Fruit fly (Drosophila melanogaster) whole organism, embryonic: Measurements from ENCODE around the gene Atg13.

Source experiments
- CG1024 ChIP-seq: fragments of 200-800 bp; sonication (Bioruptor generic); IDR thresholded peaks from 2 replicates; pipeline ENCODE4 v1.3.6; 2022; ENCODE audit warnings: missing biosample characterization, missing genetic modification characterization
- CG11093 ChIP-seq: fragments of 200-800 bp; sonication (Bioruptor generic); IDR thresholded peaks from 3 replicates; pipeline ENCODE4 v1.3.6; 2022; ENCODE audit warnings: missing biosample characterization, missing genetic modification characterization
- CG11247 ChIP-seq: fragments of 200-800 bp; sonication (Bioruptor generic); IDR thresholded peaks from 2 replicates; pipeline ENCODE4 v1.3.6; 2022; ENCODE audit warnings: missing biosample characterization, missing genetic modification characterization
- CG11695 ChIP-seq: fragments of 200-800 bp; sonication (Bioruptor generic); IDR thresholded peaks from 3 replicates; pipeline ENCODE4 v1.3.6; 2022; ENCODE audit warnings: missing biosample characterization, missing genetic modification characterization
- CG1233 ChIP-seq: fragments of 200-800 bp; sonication (Bioruptor generic); optimal IDR thresholded peaks from 4 replicates; lab custom pipeline; 2018; ENCODE audit warnings: missing biosample characterization, mild to moderate bottlenecking, missing genetic modification characterization
- CG12391 ChIP-seq: fragments of 200-800 bp; sonication (Bioruptor generic); optimal IDR thresholded peaks from 3 replicates; lab custom pipeline; 2018; ENCODE audit warnings: missing biosample characterization, mild to moderate bottlenecking, missing genetic modification characterization, moderate library complexity
- CG12659 ChIP-seq: fragments of 200-800 bp; sonication (Bioruptor generic); optimal IDR thresholded peaks from 3 replicates; lab custom pipeline; 2017; ENCODE audit warnings: mild to moderate bottlenecking, missing biosample characterization, missing genetic modification reagents, missing genetic modification characterization
- CG16779 ChIP-seq: fragments of 200-800 bp; sonication (Bioruptor generic); IDR thresholded peaks from 2 replicates; pipeline ENCODE4 v1.3.6; 2022; ENCODE audit warnings: missing biosample characterization, missing genetic modification characterization
- CG16863 ChIP-seq: fragments of 200-800 bp; sonication (Bioruptor generic); optimal IDR thresholded peaks from 3 replicates; lab custom pipeline; 2016; ENCODE audit warnings: missing biosample characterization, missing genetic modification characterization
- CG2199 ChIP-seq: fragments of 200-800 bp; sonication (Bioruptor generic); IDR thresholded peaks from 3 replicates; pipeline ENCODE4 v1.3.6; 2022; ENCODE audit warnings: missing biosample characterization, missing genetic modification characterization
- CG31388 ChIP-seq: fragments of 200-800 bp; sonication (Bioruptor generic); optimal IDR thresholded peaks from 2 replicates; lab custom pipeline; 2016; ENCODE audit warnings: missing biosample characterization, missing genetic modification characterization
- CG34422 ChIP-seq: fragments of 200-800 bp; sonication (Bioruptor generic); IDR thresholded peaks from 3 replicates; pipeline ENCODE4 v1.3.6; 2022; ENCODE audit warnings: missing biosample characterization, missing genetic modification characterization
- CG3726 ChIP-seq: fragments of 200-800 bp; sonication (Bioruptor generic); IDR thresholded peaks from 3 replicates; pipeline ENCODE4, ENCODE4 v1.3.6; 2022; ENCODE audit warnings: missing biosample characterization, missing genetic modification characterization
- CG3847 ChIP-seq: fragments of 200-800 bp; sonication (Bioruptor generic); IDR thresholded peaks from 2 replicates; pipeline ENCODE4 v1.3.6; 2022; ENCODE audit warnings: missing biosample characterization, missing genetic modification characterization
- CG4360 ChIP-seq: fragments of 200-800 bp; sonication (Bioruptor generic); IDR thresholded peaks from 2 replicates; pipeline ENCODE4 v1.3.6; 2022; ENCODE audit warnings: missing biosample characterization, missing genetic modification characterization
- CG5953 ChIP-seq: fragments of 200-800 bp; sonication (Bioruptor generic); IDR thresholded peaks from 2 replicates; pipeline ENCODE4 v1.3.6; 2022; ENCODE audit warnings: missing biosample characterization, missing genetic modification characterization
- CG6254 ChIP-seq: fragments of 200-800 bp; sonication (Bioruptor generic); optimal IDR thresholded peaks from 3 replicates; lab custom pipeline; 2017; ENCODE audit warnings: mild to moderate bottlenecking, missing biosample characterization, missing genetic modification reagents, missing genetic modification characterization
- CG6765 ChIP-seq: fragments of 200-800 bp; sonication (Bioruptor generic); optimal IDR thresholded peaks from 3 replicates; lab custom pipeline; 2017; ENCODE audit warnings: missing biosample characterization, mild to moderate bottlenecking, missing genetic modification characterization
- CG8290 ChIP-seq, 3 experiments: fragments of 200-800 bp; sonication (Bioruptor generic); optimal IDR thresholded peaks; 2 replicates each; lab custom pipeline; 2016 to 2019; ENCODE audit warnings: missing biosample characterization in 3 of 3, missing genetic modification characterization in 3 of 3, mild to moderate bottlenecking in 2 of 3, moderate library complexity in 1 of 3
- CG9797 ChIP-seq: fragments of 200-800 bp; sonication (Bioruptor generic); optimal IDR thresholded peaks from 3 replicates; lab custom pipeline; 2018; ENCODE audit warnings: missing biosample characterization, mild to moderate bottlenecking, missing genetic modification characterization
- CG9932 ChIP-seq: fragments of 200-800 bp; sonication (Bioruptor generic); IDR thresholded peaks from 2 replicates; pipeline ENCODE4 v1.3.6; 2022; ENCODE audit warnings: missing biosample characterization, missing genetic modification characterization
- Camta ChIP-seq: fragments of 200-800 bp; sonication (Bioruptor generic); optimal IDR thresholded peaks from 2 replicates; lab custom pipeline; 2016; ENCODE audit warnings: missing biosample characterization, missing genetic modification characterization
- Doc2 ChIP-seq: fragments of 200-800 bp; sonication (Bioruptor generic); IDR thresholded peaks from 2 replicates; pipeline ENCODE4 v1.3.6; 2022; ENCODE audit warnings: missing biosample characterization, missing genetic modification characterization
- Doc3 ChIP-seq: fragments of 200-800 bp; sonication (Bioruptor generic); IDR thresholded peaks from 3 replicates; pipeline ENCODE4 v1.3.6; 2022; ENCODE audit warnings: missing biosample characterization, missing genetic modification characterization; ENCODE audit not compliant: partially characterized antibody
- E2f2 ChIP-seq: fragments of 200-800 bp; sonication (Bioruptor generic); IDR thresholded peaks from 2 replicates; pipeline ENCODE4 v1.3.6; 2022; ENCODE audit warnings: missing biosample characterization, missing genetic modification characterization
- Ets65A ChIP-seq: fragments of 200-800 bp; sonication (Bioruptor generic); peaks from one replicate; lab custom pipeline; 2016; ENCODE audit warnings: missing biosample characterization, missing genetic modification characterization
- Hmx ChIP-seq: fragments of 200-800 bp; sonication (Bioruptor generic); optimal IDR thresholded peaks from 2 replicates; lab custom pipeline; 2016; ENCODE audit warnings: missing biosample characterization, missing genetic modification characterization
- MTF-1 ChIP-seq: fragments of 200-800 bp; sonication (Bioruptor generic); optimal IDR thresholded peaks from 2 replicates; lab custom pipeline; 2018; ENCODE audit warnings: missing biosample characterization, mild to moderate bottlenecking, missing genetic modification characterization, borderline replicate concordance
- Mrtf ChIP-seq: fragments of 200-800 bp; sonication (Bioruptor generic); IDR thresholded peaks from 3 replicates; pipeline ENCODE4 v1.3.6; 2022; ENCODE audit warnings: missing biosample characterization, missing genetic modification characterization
- NFAT ChIP-seq: fragments of 200-800 bp; sonication (Bioruptor generic); IDR thresholded peaks from 2 replicates; pipeline ENCODE4 v1.3.6; 2022; ENCODE audit warnings: missing biosample characterization, missing genetic modification characterization
- Poxn ChIP-seq: fragments of 200-800 bp; sonication (Bioruptor generic); IDR thresholded peaks from 2 replicates; pipeline ENCODE4 v1.3.6; 2022; ENCODE audit warnings: missing biosample characterization, missing genetic modification characterization
- Sin3A ChIP-seq: fragments of >200 bp; optimal IDR thresholded peaks from 2 replicates; lab custom pipeline; 2018
- ac ChIP-seq: fragments of 200-800 bp; sonication (Bioruptor generic); optimal IDR thresholded peaks from 3 replicates; lab custom pipeline; 2017; ENCODE audit warnings: missing biosample characterization, mild to moderate bottlenecking, missing genetic modification characterization
- az2 ChIP-seq: fragments of 200-800 bp; sonication (Bioruptor generic); optimal IDR thresholded peaks from 3 replicates; lab custom pipeline; 2016; ENCODE audit warnings: missing biosample characterization, missing genetic modification characterization
- chinmo ChIP-seq: fragments of 200-800 bp; sonication (Bioruptor generic); IDR thresholded peaks from 4 replicates; pipeline ENCODE4 v1.3.6; 2022; ENCODE audit warnings: missing biosample characterization, missing genetic modification characterization; ENCODE audit not compliant: partially characterized antibody
- chn ChIP-seq: fragments of 200-800 bp; sonication (Bioruptor generic); optimal IDR thresholded peaks from 2 replicates; lab custom pipeline; 2016; ENCODE audit warnings: missing biosample characterization, missing genetic modification characterization
- dimm ChIP-seq: fragments of 200-800 bp; sonication (Bioruptor generic); IDR thresholded peaks from 2 replicates; pipeline ENCODE4 v1.3.6; 2022; ENCODE audit warnings: missing biosample characterization, missing genetic modification characterization
- dmrt11E ChIP-seq: fragments of 200-800 bp; sonication (Bioruptor generic); optimal IDR thresholded peaks from 3 replicates; lab custom pipeline; 2018; ENCODE audit warnings: missing biosample characterization, mild to moderate bottlenecking, missing genetic modification characterization, moderate library complexity
- gfzf ChIP-seq: fragments of 200-800 bp; sonication (Bioruptor generic); optimal IDR thresholded peaks from 2 replicates; lab custom pipeline; 2016; ENCODE audit warnings: missing biosample characterization, mild to moderate bottlenecking, missing genetic modification characterization, moderate library complexity
- luna ChIP-seq: fragments of 200-800 bp; sonication (Bioruptor generic); optimal IDR thresholded peaks from 2 replicates; lab custom pipeline; 2016; ENCODE audit warnings: missing biosample characterization, missing genetic modification characterization
- mam ChIP-seq: fragments of 200-800 bp; sonication (Bioruptor generic); optimal IDR thresholded peaks from 3 replicates; lab custom pipeline; 2016; ENCODE audit warnings: missing biosample characterization, missing genetic modification characterization
- nerfin-2 ChIP-seq: fragments of 200-800 bp; sonication (Bioruptor generic); IDR thresholded peaks from 2 replicates; pipeline ENCODE4 v1.3.6; 2022; ENCODE audit warnings: missing biosample characterization, missing genetic modification characterization; ENCODE audit not compliant: partially characterized antibody
- nmo ChIP-seq: fragments of 200-800 bp; sonication (Bioruptor generic); optimal IDR thresholded peaks from 2 replicates; lab custom pipeline; 2018; ENCODE audit warnings: missing biosample characterization, mild to moderate bottlenecking, missing genetic modification characterization, moderate library complexity
- p53 ChIP-seq: fragments of 200-800 bp; sonication (Bioruptor generic); optimal IDR thresholded peaks from 2 replicates; lab custom pipeline; 2016; ENCODE audit warnings: missing biosample characterization, missing genetic modification characterization
- pnt ChIP-seq: fragments of 200-800 bp; sonication (Bioruptor generic); optimal IDR thresholded peaks from 3 replicates; lab custom pipeline; 2016; ENCODE audit warnings: missing biosample characterization, missing genetic modification characterization
- ranshi ChIP-seq: fragments of 200-800 bp; sonication (Bioruptor generic); IDR thresholded peaks from 2 replicates; pipeline ENCODE4 v1.3.6; 2022; ENCODE audit warnings: missing biosample characterization, missing genetic modification characterization
- sens ChIP-seq: fragments of 200-800 bp; sonication (Bioruptor generic); peaks from one replicate; lab custom pipeline; 2016; ENCODE audit warnings: missing biosample characterization, missing genetic modification characterization
- sisA ChIP-seq: fragments of 200-800 bp; sonication (Bioruptor generic); IDR thresholded peaks from 2 replicates; pipeline ENCODE4 v1.3.6; 2022; ENCODE audit warnings: missing biosample characterization, missing genetic modification characterization
- stwl ChIP-seq: fragments of 200-800 bp; sonication (Bioruptor generic); optimal IDR thresholded peaks from 3 replicates; lab custom pipeline; 2018; ENCODE audit warnings: missing biosample characterization, mild to moderate bottlenecking, missing genetic modification characterization, moderate library complexity
- sug ChIP-seq: fragments of 200-800 bp; optimal IDR thresholded peaks from 2 replicates; lab custom pipeline; 2019; ENCODE audit warnings: missing biosample characterization, mild to moderate bottlenecking, missing genetic modification characterization, moderate library complexity
- vnd ChIP-seq: fragments of 200-800 bp; sonication (Bioruptor generic); IDR thresholded peaks from 3 replicates; pipeline ENCODE4 v1.3.6; 2022; ENCODE audit warnings: missing biosample characterization, missing genetic modification characterization; ENCODE audit not compliant: partially characterized antibody
- zen2 ChIP-seq: fragments of 200-800 bp; sonication (Bioruptor generic); IDR thresholded peaks from 3 replicates; pipeline ENCODE4 v1.3.6; 2022; ENCODE audit warnings: missing biosample characterization, missing genetic modification characterization; ENCODE audit not compliant: partially characterized antibody

Gene Atg13

DNA sequence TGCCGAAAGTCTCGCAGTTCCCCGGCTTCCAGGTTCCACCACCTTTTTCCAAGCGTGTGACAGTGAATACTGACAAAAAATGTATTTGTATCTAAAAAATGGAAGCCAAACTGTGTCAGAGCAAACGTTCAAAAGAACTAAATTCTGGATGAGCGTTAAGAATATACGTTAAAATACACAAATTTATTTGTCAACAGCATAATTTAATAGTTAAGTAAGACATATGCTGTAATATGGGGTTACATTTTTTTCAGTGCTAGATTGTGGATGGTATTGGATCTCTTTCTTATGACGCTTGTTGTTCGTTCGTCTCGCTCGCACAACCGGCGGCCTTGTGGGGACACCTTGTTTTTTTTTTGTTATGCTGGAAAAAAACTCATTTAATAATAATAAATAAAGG is 6.0 kb downstream of the Atg13 start (continued):
- TF ChIP-seq CG12391 (tag; lab: Kevin White, UChicago) (peak; percentile 95), CG11695 (peak; percentile 96), CG5953 (GFP tag; lab: Robert Waterston, UW) (peak; percentile 90), pnt (GFP tag; lab: Kevin White, UChicago) (peak; percentile 95), CG2199 (peak; percentile 84; the same call in 2 of the 3 replicates), luna (GFP tag; lab: Kevin White, UChicago) (peak; percentile 95), MTF-1 (peak; percentile 79), stwl (peak; percentile 12), CG11247 (GFP tag; lab: Robert Waterston, UW) (peak; percentile 94), sug (peak; percentile 79), CG9932 (GFP tag; lab: Robert Waterston, UW) (peak; percentile 99), chn (GFP tag; lab: Kevin White, UChicago) (peak; percentile 95), Ets65A (GFP tag; lab: Kevin White, UChicago) (peak; percentile 100), CG4360 (GFP tag; lab: Robert Waterston, UW) (peak; percentile 63), chinmo (GFP tag; lab: Robert Waterston, UW) (no peak), p53 (peak; percentile 91), az2 (GFP tag; lab: Kevin White, UChicago) (peak; percentile 95), ac (GFP tag; lab: Kevin White, UChicago) (peak; percentile 70), ranshi (GFP tag; lab: Robert Waterston, UW) (peak; percentile 91), Sin3A (lab: Kevin White, UChicago) (no peak), dimm (peak; percentile 81), CG1024 (GFP tag; lab: Robert Waterston, UW) (peak; percentile 73), CG34422 (GFP tag; lab: Robert Waterston, UW) (peak; percentile 92), CG16779 (GFP tag; lab: Robert Waterston, UW) (peak; percentile 93), vnd (GFP tag; lab: Robert Waterston, UW) (no peak), Poxn (GFP tag; lab: Robert Waterston, UW) (peak; percentile 93), nerfin-2 (no peak), CG9797 (GFP tag; lab: Kevin White, UChicago) (no peak), mam (GFP tag; lab: Kevin White, UChicago) (peak; percentile 98), zen2 (GFP tag; lab: Robert Waterston, UW) (no peak), CG6765 (peak; percentile 93), CG16863 (GFP tag; lab: Kevin White, UChicago) (peak; percentile 90), E2f2 (GFP tag; lab: Robert Waterston, UW) (peak; percentile 76), nmo (GFP tag; lab: Kevin White, UChicago) (peak; percentile 89), Mrtf (GFP tag; lab: Robert Waterston, UW) (peak; percentile 94), Hmx (GFP tag; lab: Kevin White, UChicago) (peak; percentile 87), CG3847 (GFP tag; lab: Robert Waterston, UW) (peak; percentile 96), CG1233 (GFP tag; lab: Kevin White, UChicago) (peak; percentile 92), Doc3 (GFP tag; lab: Robert Waterston, UW) (no peak), CG12659 (peak; percentile 96), CG11093 (peak; percentile 89), Camta (GFP tag; lab: Kevin White, UChicago) (peak; percentile 96), gfzf (peak; percentile 2), dmrt11E (tag; lab: Kevin White, UChicago) (peak; percentile 57), CG8290 (GFP tag; optimal IDR thresholded peaks at IDR 0.05; lab: Kevin White, UChicago) (peak; percentile 81), CG8290 (tag; optimal IDR thresholded peaks at IDR 0.05; lab: Kevin White, UChicago) (peak in 1 of 2 experiments; percentile 98), CG31388 (GFP tag; lab: Kevin White, UChicago) (peak; percentile 88), CG6254 (peak; percentile 78), sisA (GFP tag; lab: Robert Waterston, UW) (peak; percentile 96), NFAT (GFP tag; lab: Robert Waterston, UW) (peak; percentile 95), CG3726 (GFP tag; lab: Robert Waterston, UW) (peak; percentile 88), Doc2 (GFP tag; lab: Robert Waterston, UW) (peak; percentile 83; the same call in 1 of the 2 replicates), sens (GFP tag; lab: Kevin White, UChicago) (peak; percentile 99)
